Worm (Caenorhabditis elegans) whole organism, late embryonic: Measurements from ENCODE around the gene ZK355.8.
A peak's percentile ranks its signal among the peaks of the same experiment; 100 is the strongest.

Source experiments
- K02D7.2 ChIP-seq: sonication (generic microtip); optimal IDR thresholded peaks from 2 replicates; lab custom pipeline; 2017; ENCODE audit warnings: mild to moderate bottlenecking, missing genetic modification characterization, missing compliant biosample characterization
- ceh-22 ChIP-seq: sonication (generic microtip); optimal IDR thresholded peaks from 2 replicates; lab custom pipeline; 2017; ENCODE audit warnings: missing biosample characterization, missing genetic modification characterization
- ceh-31 ChIP-seq: sonication (generic microtip); optimal IDR thresholded peaks from 2 replicates; lab custom pipeline; 2016; ENCODE audit warnings: missing genetic modification characterization, missing compliant biosample characterization
- ceh-48 ChIP-seq: sonication (generic microtip); optimal IDR thresholded peaks from 2 replicates; lab custom pipeline; 2016; ENCODE audit warnings: missing genetic modification characterization, inconsistent platforms, missing compliant biosample characterization
- elt-2 ChIP-seq: sonication (generic microtip); optimal IDR thresholded peaks from 2 replicates; lab custom pipeline; 2016; ENCODE audit warnings: missing genetic modification reagents, missing genetic modification characterization, missing compliant biosample characterization
- eyg-1 ChIP-seq: sonication (generic microtip); optimal IDR thresholded peaks from 2 replicates; lab custom pipeline; 2016; ENCODE audit warnings: missing genotype, missing genetic modification characterization, missing compliant biosample characterization
- fkh-10 ChIP-seq: fragments of 150-350 bp; optimal IDR thresholded peaks from 2 replicates; lab custom pipeline; 2014; ENCODE audit warnings: missing biosample characterization, missing genetic modification reagents, missing genetic modification characterization
- hlh-30 ChIP-seq: sonication (generic microtip); optimal IDR thresholded peaks from 2 replicates; lab custom pipeline; 2017; ENCODE audit warnings: antibody characterized with exemption, missing genetic modification characterization, missing compliant biosample characterization; ENCODE audit not compliant: insufficient read depth
- lim-6 ChIP-seq: sonication (generic microtip); optimal IDR thresholded peaks from 2 replicates; lab custom pipeline; 2016; ENCODE audit warnings: missing genetic modification characterization, missing compliant biosample characterization
- lin-11 ChIP-seq: fragments of 200-800 bp; sonication (Bioruptor generic); optimal IDR thresholded peaks from 2 replicates; lab custom pipeline; 2018; ENCODE audit warnings: mild to moderate bottlenecking, missing genetic modification characterization, missing compliant biosample characterization
- pha-2 ChIP-seq: sonication (generic microtip); optimal IDR thresholded peaks from 2 replicates; lab custom pipeline; 2017; ENCODE audit warnings: mild to moderate bottlenecking, missing genetic modification characterization, missing compliant biosample characterization
- ref-2 ChIP-seq: sonication (generic microtip); optimal IDR thresholded peaks from 2 replicates; lab custom pipeline; 2016; ENCODE audit warnings: missing genetic modification characterization, missing compliant biosample characterization
- sdc-2 ChIP-seq: sonication (generic microtip); optimal IDR thresholded peaks from 2 replicates; lab custom pipeline; 2016; ENCODE audit warnings: missing genotype, missing genetic modification characterization, missing compliant biosample characterization
- sox-4 ChIP-seq: sonication (generic microtip); optimal IDR thresholded peaks from 2 replicates; lab custom pipeline; 2017; ENCODE audit warnings: mild to moderate bottlenecking, missing genetic modification characterization, inconsistent platforms, missing compliant biosample characterization
- tbx-7 ChIP-seq: sonication (generic microtip); optimal IDR thresholded peaks from 2 replicates; lab custom pipeline; 2016; ENCODE audit warnings: missing genotype, missing genetic modification characterization, missing compliant biosample characterization
- ttx-3 ChIP-seq: sonication (generic microtip); optimal IDR thresholded peaks from 2 replicates; lab custom pipeline; 2016; ENCODE audit warnings: missing genetic modification reagents, missing genetic modification characterization, missing compliant biosample characterization
- unc-3 ChIP-seq, 2 experiments: fragments of 200-800 bp in 1 of 2; sonication (Bioruptor generic) in 1 of 2; sonication (generic microtip) in 1 of 2; conservative IDR thresholded peaks in 1 of 2; optimal IDR thresholded peaks in 1 of 2; 2 replicates each; pipeline versions ENCODE4 v1.3.6 to Lab custom; 2016 to 2022; ENCODE audit warnings: missing compliant biosample characterization in 2 of 2, missing genetic modification characterization in 2 of 2, missing genetic modification reagents in 1 of 2
- unc-42 ChIP-seq: sonication (generic microtip); optimal IDR thresholded peaks from 2 replicates; lab custom pipeline; 2016; ENCODE audit warnings: missing genotype, missing genetic modification characterization, missing compliant biosample characterization
- zip-5 ChIP-seq: sonication (generic microtip); optimal IDR thresholded peaks from 2 replicates; lab custom pipeline; 2016; ENCODE audit warnings: missing genetic modification characterization, missing compliant biosample characterization
- ztf-16 ChIP-seq: sonication (generic microtip); optimal IDR thresholded peaks from 2 replicates; lab custom pipeline; 2017; ENCODE audit warnings: missing genetic modification characterization, missing compliant biosample characterization

Gene ZK355.8

DNA sequence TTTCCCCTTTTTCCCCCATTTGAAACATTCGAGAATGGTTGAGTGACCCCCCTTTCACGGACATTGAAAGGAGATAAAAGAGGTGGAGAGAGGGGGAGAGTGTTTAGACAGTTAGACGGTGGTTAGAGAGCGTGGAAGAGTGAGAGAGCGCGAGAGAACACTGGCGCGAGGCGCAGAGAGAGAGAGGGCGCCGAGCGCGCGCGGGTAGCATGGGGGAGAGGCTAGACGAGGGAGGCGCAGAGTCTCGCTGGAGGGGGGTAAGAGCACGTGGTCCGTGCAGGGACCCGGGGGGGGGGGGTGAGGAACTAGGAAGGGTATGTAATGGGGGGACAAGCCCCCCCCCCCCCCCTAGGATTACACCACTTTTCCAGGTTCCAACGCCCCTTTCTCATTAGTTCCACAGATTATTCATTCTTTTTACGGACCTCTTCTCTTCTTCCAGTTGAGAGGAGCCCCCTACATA lies 46.4 kb downstream of the ZK355.8 start (continued):
- TF ChIP-seq eyg-1 (tag; lab: Kevin White, UChicago) (no peak), tbx-7 (tag; lab: Kevin White, UChicago) (no peak), ceh-48 (tag; lab: Kevin White, UChicago) (no peak), ztf-16 (tag; lab: Kevin White, UChicago) (peak; percentile 18), unc-3 (GFP tag; conservative IDR thresholded peaks at IDR 0.05; lab: Robert Waterston, UW) (0 out of 2 replicates have a peak, but pooled peaks have one; percentile 4), unc-3 (tag; optimal IDR thresholded peaks at IDR 0.05; lab: Kevin White, UChicago) (no peak), zip-5 (no peak), pha-2 (tag; lab: Kevin White, UChicago) (no peak), ref-2 (tag; lab: Kevin White, UChicago) (no peak), K02D7.2 (tag; lab: Kevin White, UChicago) (no peak)
- TF ChIP-seq, all 69 proteins: peak for 20

DNA sequence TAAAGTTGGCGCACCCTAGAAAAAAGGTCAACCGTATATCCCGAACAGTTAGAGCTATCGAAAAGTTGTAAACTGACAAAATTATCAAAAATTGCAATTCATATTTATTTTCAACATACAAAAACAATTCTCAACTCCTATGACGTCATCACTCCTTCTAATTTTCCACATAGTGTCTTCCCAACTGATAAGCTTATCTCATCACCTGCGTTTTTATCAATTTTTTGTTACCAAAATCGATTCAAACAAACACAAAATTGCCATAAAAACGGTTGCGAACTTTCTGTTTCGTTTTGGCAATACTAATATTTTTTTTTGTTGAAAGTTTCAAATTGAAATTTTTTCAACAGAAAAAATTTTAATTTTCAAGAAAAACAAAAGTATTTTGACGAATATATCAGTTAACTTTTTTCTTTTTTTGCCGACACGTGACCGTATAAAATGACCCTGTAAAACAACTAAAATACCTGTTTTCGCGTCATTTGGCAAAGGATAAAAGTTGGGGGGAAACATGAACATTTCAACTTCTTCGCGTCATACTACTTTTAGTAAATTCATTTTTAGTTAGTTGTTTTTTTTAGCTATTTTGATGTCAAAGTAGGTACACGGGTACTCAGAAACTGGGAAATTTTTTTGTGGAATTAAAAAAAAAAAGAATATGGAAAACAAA lies 48.1 kb downstream of the ZK355.8 start:
- TF ChIP-seq elt-2 (tag; lab: Kevin White, UChicago): peak; percentile 96
- TF ChIP-seq lim-6: no peak

- TF ChIP-seq unc-42 (tag; lab: Kevin White, UChicago) (peak; percentile 4), ceh-31 (tag; lab: Kevin White, UChicago) (peak; percentile 36), fkh-10 (GFP tag; lab: Kevin White, UChicago) (no peak), K02D7.2 (tag; lab: Kevin White, UChicago) (no peak), sox-4 (tag; lab: Kevin White, UChicago) (peak; percentile 23), sdc-2 (tag; lab: Kevin White, UChicago) (peak; percentile 9), ttx-3 (tag; lab: Kevin White, UChicago) (no peak)
These were observed 49.0 kb downstream of the ZK355.8 start, which contains the start of gene nhr-88 for ce11 chrII:2976597-2976996. Gene nhr-88 (plus strand): TSS chrII:2976639.

- TF ChIP-seq lim-6: no peak
- no peak for TF ChIP-seq lin-11 (tag; lab: Kevin White, UChicago)
- TF ChIP-seq pha-2 (tag; lab: Kevin White, UChicago): no peak
- no peak for TF ChIP-seq unc-3 (GFP tag; conservative IDR thresholded peaks at IDR 0.05; lab: Robert Waterston, UW)
- no peak for TF ChIP-seq unc-3 (tag; optimal IDR thresholded peaks at IDR 0.05; lab: Kevin White, UChicago)
- TF ChIP-seq ceh-22 (tag; lab: Kevin White, UChicago): no peak
- no peak for TF ChIP-seq hlh-30 (tag; lab: Kevin White, UChicago)
- no peak for TF ChIP-seq fkh-10 (GFP tag; lab: Kevin White, UChicago)
These were observed 50.0 kb downstream of the ZK355.8 start for ce11 chrII:2977652-2978051.
